Fruit fly (Drosophila melanogaster) whole organism, wandering third instar larva: ENCODE data around the gene CAH9.
A peak's percentile ranks its signal among the peaks of the same experiment; 100 is the strongest.

Experiments used
- CG32264 ChIP-seq: fragments of 200-800 bp; sonication (Bioruptor generic); optimal IDR thresholded peaks from 2 replicates; lab custom pipeline; 2016; ENCODE audit warnings: missing biosample characterization, missing genetic modification characterization
- CG9705 ChIP-seq: fragments of 200-800 bp; sonication (Bioruptor generic); optimal IDR thresholded peaks from 2 replicates; lab custom pipeline; 2018; ENCODE audit warnings: missing biosample characterization, mild to moderate bottlenecking, missing genetic modification characterization
- Dif ChIP-seq: fragments of 200-275, 200-300 bp; sonication (Bioruptor generic); optimal IDR thresholded peaks from 2 replicates; lab custom pipeline; 2018; ENCODE audit warnings: missing biosample characterization, missing genetic modification characterization; ENCODE audit not compliant: partially characterized antibody
- GATAd ChIP-seq: sonication (Bioruptor generic); optimal IDR thresholded peaks from 2 replicates; lab custom pipeline; 2016; ENCODE audit warnings: missing biosample characterization, missing genetic modification characterization
- Hnf4 ChIP-seq: fragments of 200-800 bp; sonication (Bioruptor generic); optimal IDR thresholded peaks from 2 replicates; lab custom pipeline; 2016; ENCODE audit warnings: missing biosample characterization, mild to moderate bottlenecking, missing genetic modification characterization
- Hr78 ChIP-seq: fragments of >200 bp; optimal IDR thresholded peaks from 2 replicates; lab custom pipeline; 2017; ENCODE audit warnings: missing biosample characterization, missing genetic modification characterization
- Hr83 ChIP-seq: fragments of 200-300 bp; sonication (Bioruptor generic); optimal IDR thresholded peaks from 2 replicates; lab custom pipeline; 2016; ENCODE audit warnings: missing biosample characterization, mild to moderate bottlenecking, missing genetic modification characterization, moderate library complexity; ENCODE audit not compliant: poor library complexity, severe bottlenecking
- Jra ChIP-seq: sonication (Bioruptor generic); optimal IDR thresholded peaks from 2 replicates; lab custom pipeline; 2016; ENCODE audit warnings: missing biosample characterization, missing genetic modification characterization
- Mio ChIP-seq: sonication (Bioruptor generic); optimal IDR thresholded peaks from 2 replicates; lab custom pipeline; 2016; ENCODE audit warnings: missing biosample characterization, missing genetic modification characterization
- Myc ChIP-seq: fragments of >200 bp; optimal IDR thresholded peaks from 2 replicates; lab custom pipeline; 2017
- N ChIP-seq: fragments of >200 bp; optimal IDR thresholded peaks from 2 replicates; lab custom pipeline; 2018; ENCODE audit warnings: missing biosample characterization, missing external identifiers, missing genetic modification characterization
- OdsH ChIP-seq: fragments of 200-800 bp; sonication (Bioruptor generic); optimal IDR thresholded peaks from 2 replicates; lab custom pipeline; 2016; ENCODE audit warnings: missing biosample characterization, mild to moderate bottlenecking, missing genetic modification characterization
- Rel ChIP-seq, 2 experiments: fragments of 200-800 bp; sonication (Bioruptor generic) in 1 of 2; optimal IDR thresholded peaks; 2 replicates in 1 of 2; 3 replicates in 1 of 2; lab custom pipeline; 2016 to 2019; ENCODE audit warnings: mild to moderate bottlenecking in 2 of 2, missing biosample characterization in 2 of 2, missing genetic modification characterization in 2 of 2, moderate library complexity in 1 of 2
- Sp1 ChIP-seq: fragments of 200-800 bp; sonication (Bioruptor generic); optimal IDR thresholded peaks from 3 replicates; lab custom pipeline; 2019; ENCODE audit warnings: missing biosample characterization, mild to moderate bottlenecking, missing genetic modification characterization, moderate library complexity
- Vsx2 ChIP-seq: fragments of 200-300, 225-300 bp; sonication (Bioruptor generic); optimal IDR thresholded peaks from 2 replicates; lab custom pipeline; 2018; ENCODE audit warnings: missing biosample characterization, missing genetic modification characterization; ENCODE audit not compliant: partially characterized antibody
- br ChIP-seq: fragments of 200-800 bp; sonication (Bioruptor generic); optimal IDR thresholded peaks from 2 replicates; lab custom pipeline; 2016; ENCODE audit warnings: missing biosample characterization, missing genetic modification characterization
- ey ChIP-seq: fragments of 200-800 bp; sonication (Bioruptor generic); optimal IDR thresholded peaks from 2 replicates; lab custom pipeline; 2016; ENCODE audit warnings: missing biosample characterization, missing genetic modification characterization
- foxo ChIP-seq, 2 experiments: fragments of 200-800 bp; sonication (Bioruptor generic); optimal IDR thresholded peaks; 2 replicates in 1 of 2; 3 replicates in 1 of 2; lab custom pipeline; 2016 to 2017; ENCODE audit warnings: missing biosample characterization in 2 of 2, missing genetic modification characterization in 2 of 2
- fru ChIP-seq: fragments of 200-800 bp; sonication (Bioruptor generic); optimal IDR thresholded peaks from 3 replicates; lab custom pipeline; 2016; ENCODE audit warnings: missing biosample characterization, mild to moderate bottlenecking, missing genetic modification characterization
- jim ChIP-seq: fragments of 175-275, 200-325 bp; sonication (Bioruptor generic); optimal IDR thresholded peaks from 2 replicates; lab custom pipeline; 2016; ENCODE audit warnings: missing biosample characterization, mild to moderate bottlenecking, missing genetic modification characterization
- lola ChIP-seq: fragments of >200 bp; optimal IDR thresholded peaks from 2 replicates; lab custom pipeline; 2017; ENCODE audit warnings: missing biosample characterization, missing genetic modification characterization
- psq ChIP-seq: fragments of 200-800 bp; sonication (Bioruptor generic); optimal IDR thresholded peaks from 3 replicates; lab custom pipeline; 2017; ENCODE audit warnings: missing biosample characterization, mild to moderate bottlenecking, missing genetic modification characterization, moderate library complexity
- rgr ChIP-seq: fragments of 200-800 bp; sonication (Bioruptor generic); optimal IDR thresholded peaks from 3 replicates; lab custom pipeline; 2016; ENCODE audit warnings: missing biosample characterization, mild to moderate bottlenecking, missing genetic modification characterization
- sage ChIP-seq: fragments of 200-800 bp; sonication (Bioruptor generic); optimal IDR thresholded peaks from 2 replicates; lab custom pipeline; 2016; ENCODE audit warnings: missing biosample characterization, mild to moderate bottlenecking, missing genetic modification characterization
- tai ChIP-seq: sonication (Bioruptor generic); optimal IDR thresholded peaks from 2 replicates; lab custom pipeline; 2016; ENCODE audit warnings: missing biosample characterization, missing genetic modification characterization
- usp ChIP-seq: fragments of >200 bp; optimal IDR thresholded peaks from 2 replicates; lab custom pipeline; 2017; ENCODE audit warnings: missing biosample characterization, missing genetic modification characterization

CAH9 gene

DNA sequence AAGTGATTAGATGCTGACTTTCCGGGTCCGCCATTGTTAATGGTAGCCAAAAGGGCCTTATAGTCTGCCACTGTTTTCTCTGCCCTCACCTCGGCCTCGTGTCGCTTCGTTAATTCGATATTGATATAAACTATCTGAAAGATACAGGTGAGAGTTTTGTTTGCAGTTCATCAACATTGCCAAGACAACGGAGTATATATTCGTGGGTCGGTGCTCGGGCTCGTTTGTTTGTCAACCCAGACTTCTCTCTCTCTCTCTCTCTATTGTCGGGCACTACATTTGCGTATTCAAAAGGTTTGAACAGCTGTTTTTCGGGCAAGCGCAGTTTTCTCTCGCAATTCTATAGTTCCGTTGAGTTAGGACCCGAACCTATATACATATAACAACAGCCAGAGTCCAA lies 38.6 kb downstream of the CAH9 start:
- TF ChIP-seq usp (GFP tag; lab: Kevin White, UChicago), result no peak
- TF ChIP-seq CG9705, result no peak
- TF ChIP-seq jim (GFP tag; lab: Kevin White, UChicago), result no peak

- TF ChIP-seq Hr83 (GFP tag; lab: Kevin White, UChicago) (no peak), Mio (no peak), OdsH (GFP tag; lab: Kevin White, UChicago) (no peak), ey (GFP tag; lab: Kevin White, UChicago) (no peak), fru (no peak), br (GFP tag; lab: Kevin White, UChicago) (no peak), Dif (GFP tag; lab: Kevin White, UChicago) (no peak), psq (no peak), Sp1 (GFP tag; lab: Kevin White, UChicago) (no peak), Hr78 (GFP tag; lab: Kevin White, UChicago) (no peak), CG9705 (no peak)
- TF ChIP-seq, all 38 proteins: peak for 0
Measured at dm6 chr3R:27065136-27065535, 40.8 kb downstream of the CAH9 start, which contains the start of gene CG43935. CG43935 (plus strand) TSS chr3R:27065436.

DNA sequence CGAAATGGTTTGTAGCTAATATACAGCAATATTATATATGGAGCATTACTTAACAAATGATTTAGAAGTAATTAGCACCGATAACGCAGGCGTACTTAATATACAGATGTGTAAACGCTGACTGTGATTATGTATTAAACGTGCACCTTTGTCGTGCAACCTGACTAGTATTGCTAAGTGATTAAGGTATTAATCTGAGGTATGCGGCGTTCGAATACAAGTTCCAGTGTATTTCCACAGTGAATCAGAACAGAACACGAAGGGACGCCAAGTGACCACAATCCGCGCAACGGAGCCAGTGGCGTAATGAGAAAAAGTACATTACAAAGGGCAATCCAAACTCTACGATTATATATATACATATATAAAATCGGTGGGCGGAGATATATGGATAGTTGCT lies 41.9 kb downstream of the CAH9 start, which contains the start of gene Nep5:
Gene Nep5, minus strand, starts transcription at position 101 of the 400 bp plus-strand sequence.
- TF ChIP-seq ey (GFP tag; lab: Kevin White, UChicago) (no peak), jim (GFP tag; lab: Kevin White, UChicago) (no peak)

dm6 chr3R:27061916-27062315 lies 44.1 kb downstream of the CAH9 start, which contains the start of gene CG34292:
CG34292 (plus strand) TSS chr3R:27062216.
- TF ChIP-seq tai (GFP tag; lab: Kevin White, UChicago) (no peak), fru (no peak), rgr (GFP tag; lab: Kevin White, UChicago) (no peak), br (GFP tag; lab: Kevin White, UChicago) (no peak), CG9705 (no peak), usp (GFP tag; lab: Kevin White, UChicago) (no peak), lola (no peak), GATAd (GFP tag; lab: Kevin White, UChicago) (no peak), Sp1 (GFP tag; lab: Kevin White, UChicago) (no peak), Hnf4 (GFP tag; lab: Kevin White, UChicago) (no peak), sage (GFP tag; lab: Kevin White, UChicago) (no peak), Jra (GFP tag; lab: Kevin White, UChicago) (no peak), foxo (GFP tag; optimal IDR thresholded peaks at IDR 0.05; lab: Kevin White, UChicago) (no peak), Rel (GFP tag; optimal IDR thresholded peaks at IDR 0.05; lab: Kevin White, UChicago) (no peak), Rel (tag; optimal IDR thresholded peaks at IDR 0.05; lab: Kevin White, UChicago) (no peak), ey (GFP tag; lab: Kevin White, UChicago) (no peak), Vsx2 (GFP tag; lab: Kevin White, UChicago) (no peak), CG32264 (GFP tag; lab: Kevin White, UChicago) (no peak)
- TF ChIP-seq, all 38 proteins: peak for 0

DNA sequence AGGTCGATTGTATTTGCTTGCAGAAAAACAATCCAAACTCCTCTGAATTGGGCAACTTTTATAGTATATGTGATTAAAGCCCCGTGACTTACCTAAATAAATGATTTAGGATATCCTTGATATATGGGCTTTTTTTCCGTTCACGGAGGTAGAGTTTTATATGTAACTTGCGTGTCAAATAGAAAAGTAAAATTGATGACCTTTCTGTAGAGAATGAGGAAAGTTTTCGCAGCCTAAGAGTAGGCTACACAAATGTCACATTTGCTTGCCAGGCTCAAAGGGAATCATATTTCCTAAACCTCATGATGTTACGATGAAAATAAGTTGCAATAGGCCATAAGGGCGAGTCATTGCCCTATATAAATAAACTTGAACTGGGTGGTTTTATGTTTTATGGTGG lies 49.8 kb downstream of the CAH9 start:
- TF ChIP-seq N (GFP tag; lab: Kevin White, UChicago), result no peak
- TF ChIP-seq Myc (lab: Kevin White, UChicago), result peak; percentile 14
